Worm (Caenorhabditis elegans) whole organism, L4 larva: ENCODE data around the gene F08G5.3.

Source experiments
- Y5F2A.4 ChIP-seq: fragments of 200-800 bp; sonication (Bioruptor generic); optimal IDR thresholded peaks from 2 replicates; lab custom pipeline; 2018; ENCODE audit warnings: mild to moderate bottlenecking, missing genetic modification characterization, missing compliant biosample characterization
- ama-1 ChIP-seq: fragments of 150-350 bp; optimal IDR thresholded peaks from 2 replicates; lab custom pipeline; 2014; ENCODE audit warnings: inconsistent platforms, mixed read lengths
- dve-1 ChIP-seq: sonication (generic microtip); optimal IDR thresholded peaks from 2 replicates; lab custom pipeline; 2017; ENCODE audit warnings: antibody characterized with exemption, mild to moderate bottlenecking, missing genetic modification characterization, missing compliant biosample characterization; ENCODE audit not compliant: insufficient read depth
- fkh-10 ChIP-seq: fragments of 150-350 bp; optimal IDR thresholded peaks from 2 replicates; lab custom pipeline; 2014; ENCODE audit warnings: missing biosample characterization, missing genetic modification reagents, missing genetic modification characterization
- mep-1 ChIP-seq: fragments of 150-350 bp; sonication (generic microtip); optimal IDR thresholded peaks from 3 replicates; lab custom pipeline; 2014; ENCODE audit warnings: missing biosample characterization, missing genetic modification characterization
- nhr-10 ChIP-seq: fragments of 150-350 bp; optimal IDR thresholded peaks from 2 replicates; lab custom pipeline; 2014; ENCODE audit warnings: missing biosample characterization, missing genetic modification characterization

- TF ChIP-seq nhr-10 (tag; lab: Kevin White, UChicago) (no peak), ama-1 (lab: Kevin White, UChicago) (no peak), Y5F2A.4 (GFP tag; lab: Kevin White, UChicago) (no peak), fkh-10 (GFP tag; lab: Kevin White, UChicago) (no peak), mep-1 (tag; lab: Kevin White, UChicago) (no peak), dve-1 (tag; lab: Kevin White, UChicago) (no peak)
Observed at ce11 chrIV:12382864-12383263, 34.5 kb downstream of the F08G5.3 start, which contains the start of gene thn-2.
